Worm (Caenorhabditis elegans): ENCODE results near the gene F59D12.2.

Gene F59D12.2

DNA sequence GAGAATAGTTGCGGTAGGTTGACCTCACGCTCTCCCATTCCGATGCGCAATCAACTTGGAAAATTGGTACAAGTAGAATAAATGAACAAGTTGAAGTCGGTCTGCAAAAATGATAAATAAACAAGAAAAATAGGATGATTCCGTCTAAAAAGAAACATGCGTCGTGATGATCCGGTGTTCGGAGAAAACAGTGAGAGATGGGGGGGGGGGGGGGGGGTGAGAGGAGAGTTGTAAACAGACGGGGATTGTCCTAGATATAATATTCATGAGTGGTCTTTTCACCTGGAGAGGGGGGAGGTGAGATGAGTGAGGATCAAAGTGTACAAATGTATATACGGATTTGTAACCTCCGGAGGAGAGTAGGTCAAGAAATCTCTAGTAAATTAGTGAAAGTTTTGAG is at the start of gene F59D12.2:
F59D12.2 (minus strand) TSS at position 101 of the 400 bp plus-strand sequence.
- TF ChIP-seq ceh-36 (tag; optimal IDR thresholded peaks at IDR 0.05), result no peak
- TF ChIP-seq tbx-11 (GFP tag; IDR thresholded peaks at IDR 0.05), result no peak
- no peak for TF ChIP-seq ceh-13 (GFP tag; optimal IDR thresholded peaks at IDR 0.05)
- TF ChIP-seq pes-1 (GFP tag; IDR thresholded peaks at IDR 0.05), result no peak
- TF ChIP-seq sea-1 (GFP tag; conservative IDR thresholded peaks at IDR 0.05), result no peak
- TF ChIP-seq flt-1 (GFP tag; IDR thresholded peaks at IDR 0.05), result no peak
- TF ChIP-seq hnd-1 (tag; optimal IDR thresholded peaks at IDR 0.05), result no peak
- no peak for TF ChIP-seq B0310.2 (tag; optimal IDR thresholded peaks at IDR 0.05)
- no peak for TF ChIP-seq tra-4 (tag; optimal IDR thresholded peaks at IDR 0.05)
- TF ChIP-seq hmbx-1 (tag; optimal IDR thresholded peaks at IDR 0.05), result no peak

DNA sequence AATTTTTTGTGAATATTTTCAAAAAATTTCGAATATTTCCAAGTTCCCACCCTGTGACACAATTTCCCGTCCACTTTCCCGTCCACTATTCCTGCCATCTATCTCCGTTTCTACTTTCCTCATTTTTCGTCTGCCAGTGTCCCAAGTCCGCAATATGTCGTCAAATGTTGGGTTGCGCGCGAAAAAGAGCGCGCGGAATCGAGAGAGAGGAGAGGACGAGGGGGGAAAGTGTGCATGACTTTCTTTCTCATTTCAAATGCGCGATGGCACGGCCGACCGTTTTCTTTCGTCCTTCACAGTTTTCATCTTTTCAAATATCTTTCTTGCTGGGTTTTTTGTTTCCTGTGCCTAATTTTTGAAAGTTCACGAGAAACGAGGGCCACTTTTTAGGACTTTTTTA is 49.5 kb upstream of the F59D12.2 start:
- TF ChIP-seq F13C5.2 (tag; optimal IDR thresholded peaks at IDR 0.05), result no peak
- TF ChIP-seq aly-1 (tag; optimal IDR thresholded peaks at IDR 0.05), result no peak
- TF ChIP-seq tra-4 (tag; optimal IDR thresholded peaks at IDR 0.05), result no peak
- TF ChIP-seq ceh-36 (tag; optimal IDR thresholded peaks at IDR 0.05), result no peak
- no peak for TF ChIP-seq pes-1 (GFP tag; IDR thresholded peaks at IDR 0.05)
- no peak for TF ChIP-seq hmg-4 (GFP tag; optimal IDR thresholded peaks at IDR 0.05)
- no peak for TF ChIP-seq sea-1 (GFP tag; conservative IDR thresholded peaks at IDR 0.05)
- TF ChIP-seq flt-1 (GFP tag; IDR thresholded peaks at IDR 0.05), result no peak
- no peak for TF ChIP-seq ama-1 (optimal IDR thresholded peaks at IDR 0.05)
- no peak for TF ChIP-seq B0310.2 (tag; optimal IDR thresholded peaks at IDR 0.05)
- TF ChIP-seq hmbx-1 (tag; optimal IDR thresholded peaks at IDR 0.05), result no peak
- TF ChIP-seq tbx-11 (GFP tag; IDR thresholded peaks at IDR 0.05), result no peak
- no peak for TF ChIP-seq ceh-13 (GFP tag; optimal IDR thresholded peaks at IDR 0.05)
- no peak for TF ChIP-seq scrt-1 (GFP tag; IDR thresholded peaks at IDR 0.05)
- no peak for TF ChIP-seq hnd-1 (tag; optimal IDR thresholded peaks at IDR 0.05)
- no peak for TF ChIP-seq ets-7 (tag; optimal IDR thresholded peaks at IDR 0.05)
- TF ChIP-seq tbx-37 (GFP tag; conservative IDR thresholded peaks at IDR 0.05), result no peak

DNA sequence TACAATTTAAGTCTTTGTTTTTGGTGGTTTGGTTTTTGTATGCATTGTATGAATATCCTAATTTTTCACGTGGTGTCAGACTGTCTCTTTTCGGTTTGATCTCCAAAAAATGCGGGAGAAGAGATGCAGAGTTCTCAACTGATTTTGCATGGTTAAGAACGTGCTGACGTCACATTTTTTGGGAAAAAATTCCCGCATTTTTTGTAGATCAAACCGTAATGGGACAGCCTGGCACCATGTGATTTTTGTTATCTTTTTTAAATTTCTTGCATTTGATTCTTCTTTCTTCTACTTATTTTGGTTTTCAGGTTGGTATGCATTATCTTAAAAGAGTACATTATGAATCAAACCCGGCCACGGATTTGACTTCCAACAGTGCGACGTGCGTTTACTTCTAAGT is 45.8 kb upstream of the F59D12.2 start, which contains the start of gene ZK662.5:
ZK662.5 (plus strand) TSS at position 301 of the 400 bp plus-strand sequence.
- no peak for TF ChIP-seq flt-1 (GFP tag; IDR thresholded peaks at IDR 0.05)
- TF ChIP-seq B0310.2 (tag; optimal IDR thresholded peaks at IDR 0.05), result no peak
- TF ChIP-seq hmbx-1 (tag; optimal IDR thresholded peaks at IDR 0.05), result no peak
- TF ChIP-seq tbx-11 (GFP tag; IDR thresholded peaks at IDR 0.05), result no peak
- TF ChIP-seq tra-4 (tag; optimal IDR thresholded peaks at IDR 0.05), result no peak
- TF ChIP-seq scrt-1 (GFP tag; IDR thresholded peaks at IDR 0.05), result no peak
- no peak for TF ChIP-seq pes-1 (GFP tag; IDR thresholded peaks at IDR 0.05)
- no peak for TF ChIP-seq ets-7 (tag; optimal IDR thresholded peaks at IDR 0.05)
- no peak for TF ChIP-seq ama-1 (optimal IDR thresholded peaks at IDR 0.05)
- TF ChIP-seq hnd-1 (tag; optimal IDR thresholded peaks at IDR 0.05), result no peak
- no peak for TF ChIP-seq aly-1 (tag; optimal IDR thresholded peaks at IDR 0.05)
- no peak for TF ChIP-seq ceh-13 (GFP tag; optimal IDR thresholded peaks at IDR 0.05)
- TF ChIP-seq ceh-36 (tag; optimal IDR thresholded peaks at IDR 0.05), result no peak
- TF ChIP-seq hmg-4 (GFP tag; optimal IDR thresholded peaks at IDR 0.05), result no peak
- TF ChIP-seq F13C5.2 (tag; optimal IDR thresholded peaks at IDR 0.05), result no peak
- TF ChIP-seq sea-1 (GFP tag; conservative IDR thresholded peaks at IDR 0.05), result no peak

DNA sequence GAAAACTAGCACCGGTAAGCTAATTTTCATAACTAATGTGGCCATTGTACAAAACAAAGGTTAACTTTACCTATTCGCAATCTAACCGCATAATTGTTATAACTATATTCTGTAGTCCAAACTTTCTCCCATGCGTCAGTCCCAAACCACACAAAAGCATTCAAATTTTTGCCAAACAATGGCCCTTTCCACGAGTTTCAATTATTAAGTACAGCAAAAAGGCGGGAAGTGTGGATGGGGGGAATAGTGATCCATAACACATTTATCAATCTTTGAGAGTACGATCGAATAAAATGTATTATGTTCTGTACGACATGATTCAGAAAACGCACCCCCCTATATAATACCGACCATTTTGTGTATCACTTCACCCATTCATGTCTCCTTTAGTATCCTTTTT is 42.8 kb upstream of the F59D12.2 start, which contains the start of gene ZK662.6:
ZK662.6 (plus strand) TSS at position 301 of the 400 bp plus-strand sequence.
- no peak for TF ChIP-seq hmbx-1 (tag; optimal IDR thresholded peaks at IDR 0.05)
- no peak for TF ChIP-seq scrt-1 (GFP tag; IDR thresholded peaks at IDR 0.05)
- TF ChIP-seq ets-7 (tag; optimal IDR thresholded peaks at IDR 0.05), result no peak
- TF ChIP-seq hnd-1 (tag; optimal IDR thresholded peaks at IDR 0.05), result no peak
- TF ChIP-seq sea-1 (GFP tag; conservative IDR thresholded peaks at IDR 0.05), result no peak
- no peak for TF ChIP-seq B0310.2 (tag; optimal IDR thresholded peaks at IDR 0.05)

DNA sequence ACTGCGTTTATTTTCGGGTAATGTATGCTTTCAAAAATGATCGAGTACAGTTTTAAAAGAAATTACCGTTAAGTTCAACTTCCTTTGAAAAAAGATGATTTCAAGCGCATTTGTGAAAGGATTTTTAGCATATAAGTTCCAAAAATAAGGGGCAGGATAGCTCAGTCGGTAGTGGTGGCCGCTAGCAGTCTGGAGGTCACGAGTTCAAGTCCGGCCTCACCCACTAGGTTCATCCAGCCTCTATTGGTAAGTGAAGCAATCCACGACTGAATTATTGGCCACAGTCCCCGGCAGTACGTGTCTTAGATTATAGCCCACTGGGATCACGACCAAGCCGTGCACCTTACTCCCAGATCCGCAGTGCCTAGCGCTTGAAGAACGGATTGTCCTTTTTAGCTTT is 41.4 kb upstream of the F59D12.2 start:
- TF ChIP-seq tbx-37 (GFP tag; conservative IDR thresholded peaks at IDR 0.05) (no peak), scrt-1 (GFP tag; IDR thresholded peaks at IDR 0.05) (no peak), hnd-1 (tag; optimal IDR thresholded peaks at IDR 0.05) (no peak), flt-1 (GFP tag; IDR thresholded peaks at IDR 0.05) (no peak), hmbx-1 (tag; optimal IDR thresholded peaks at IDR 0.05) (no peak), hmg-4 (GFP tag; optimal IDR thresholded peaks at IDR 0.05) (no peak), sea-1 (GFP tag; conservative IDR thresholded peaks at IDR 0.05) (no peak), B0310.2 (tag; optimal IDR thresholded peaks at IDR 0.05) (no peak), tra-4 (tag; optimal IDR thresholded peaks at IDR 0.05) (no peak), ceh-36 (tag; optimal IDR thresholded peaks at IDR 0.05) (no peak), F13C5.2 (tag; optimal IDR thresholded peaks at IDR 0.05) (no peak), ets-7 (tag; optimal IDR thresholded peaks at IDR 0.05) (no peak), ceh-13 (GFP tag; optimal IDR thresholded peaks at IDR 0.05) (no peak), aly-1 (tag; optimal IDR thresholded peaks at IDR 0.05) (no peak), ama-1 (optimal IDR thresholded peaks at IDR 0.05) (no peak), pes-1 (GFP tag; IDR thresholded peaks at IDR 0.05) (no peak)

DNA sequence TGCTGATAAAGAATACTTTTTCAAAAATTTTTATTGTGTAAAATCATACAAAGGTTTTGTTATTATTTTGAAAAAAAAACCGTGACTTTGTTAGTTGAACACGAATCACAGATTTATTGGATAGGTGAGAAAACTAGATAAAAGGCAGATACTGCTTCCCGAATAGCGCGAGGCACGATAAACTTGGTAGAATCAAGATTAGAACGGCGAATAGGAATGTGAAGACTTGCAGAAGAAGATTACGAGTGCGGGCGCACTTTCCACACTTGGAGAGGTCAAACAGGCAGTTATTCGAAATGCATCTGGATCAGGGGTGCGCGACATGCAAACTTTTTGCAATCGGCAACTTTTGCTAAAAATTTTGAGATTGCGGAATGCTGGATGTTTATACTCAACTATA is 37.7 kb upstream of the F59D12.2 start:
- TF ChIP-seq hmg-4 (GFP tag; optimal IDR thresholded peaks at IDR 0.05) (no peak), sea-1 (GFP tag; conservative IDR thresholded peaks at IDR 0.05) (no peak), F13C5.2 (tag; optimal IDR thresholded peaks at IDR 0.05) (no peak), scrt-1 (GFP tag; IDR thresholded peaks at IDR 0.05) (no peak)

DNA sequence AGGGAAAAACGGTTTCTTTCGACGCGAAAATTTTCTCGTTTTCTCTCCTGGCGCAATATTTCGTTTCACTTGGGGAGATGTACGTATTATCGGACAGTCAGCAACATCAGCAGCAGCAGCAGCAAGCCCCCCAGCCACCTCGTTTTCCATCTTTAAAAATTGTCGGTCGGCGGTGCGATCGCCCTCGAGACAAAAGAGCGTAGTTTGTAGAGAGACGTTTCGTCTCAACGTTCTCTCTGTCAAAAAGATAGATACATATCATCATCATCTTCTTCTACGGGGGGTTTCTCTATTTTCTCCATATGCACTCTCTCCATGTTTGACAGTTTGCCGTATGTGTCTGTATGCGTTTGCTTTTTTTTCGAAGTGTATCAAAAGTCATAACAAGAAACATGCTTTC is 34.1 kb upstream of the F59D12.2 start:
- TF ChIP-seq hmg-4 (GFP tag; optimal IDR thresholded peaks at IDR 0.05), result peak; percentile 30
- TF ChIP-seq ceh-36 (tag; optimal IDR thresholded peaks at IDR 0.05), result no peak

DNA sequence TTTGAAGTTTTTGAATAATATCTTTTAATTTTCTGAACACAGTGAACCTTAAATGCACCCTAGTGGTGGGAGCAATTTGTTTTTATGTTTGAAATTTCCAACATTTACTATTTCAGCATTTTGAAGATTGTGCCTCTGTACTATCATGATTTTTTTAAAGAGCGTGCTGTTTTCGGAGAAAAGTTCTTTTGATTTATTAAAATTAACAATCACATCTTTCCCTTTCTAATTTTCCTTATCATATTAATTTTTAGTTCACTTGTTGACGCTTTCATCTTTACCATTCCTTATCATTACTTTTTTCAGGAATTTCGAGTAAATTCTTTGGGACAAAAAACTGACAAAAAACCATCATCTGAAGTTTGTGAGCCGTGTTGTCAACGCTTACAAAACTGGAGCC is 32.4 kb upstream of the F59D12.2 start, which contains the start of gene nhr-48:
nhr-48 (plus strand) TSS at position 301 of the 400 bp plus-strand sequence.
- no peak for TF ChIP-seq B0310.2 (tag; optimal IDR thresholded peaks at IDR 0.05)
- no peak for TF ChIP-seq flt-1 (GFP tag; IDR thresholded peaks at IDR 0.05)
- no peak for TF ChIP-seq tra-4 (tag; optimal IDR thresholded peaks at IDR 0.05)
- no peak for TF ChIP-seq ama-1 (optimal IDR thresholded peaks at IDR 0.05)
- no peak for TF ChIP-seq hnd-1 (tag; optimal IDR thresholded peaks at IDR 0.05)
- TF ChIP-seq scrt-1 (GFP tag; IDR thresholded peaks at IDR 0.05), result no peak
- no peak for TF ChIP-seq hmg-4 (GFP tag; optimal IDR thresholded peaks at IDR 0.05)
- TF ChIP-seq tbx-37 (GFP tag; conservative IDR thresholded peaks at IDR 0.05), result no peak
- no peak for TF ChIP-seq tbx-11 (GFP tag; IDR thresholded peaks at IDR 0.05)
- TF ChIP-seq sea-1 (GFP tag; conservative IDR thresholded peaks at IDR 0.05), result no peak
- TF ChIP-seq pes-1 (GFP tag; IDR thresholded peaks at IDR 0.05), result no peak
- TF ChIP-seq aly-1 (tag; optimal IDR thresholded peaks at IDR 0.05), result no peak
- TF ChIP-seq ceh-13 (GFP tag; optimal IDR thresholded peaks at IDR 0.05), result no peak
- TF ChIP-seq ets-7 (tag; optimal IDR thresholded peaks at IDR 0.05), result no peak
- TF ChIP-seq ceh-36 (tag; optimal IDR thresholded peaks at IDR 0.05), result no peak
- TF ChIP-seq hmbx-1 (tag; optimal IDR thresholded peaks at IDR 0.05), result no peak
- no peak for TF ChIP-seq F13C5.2 (tag; optimal IDR thresholded peaks at IDR 0.05)

Data from whole organism, early embryonic.